Fruit fly (Drosophila melanogaster) whole organism, adult: ENCODE data around the gene CG6761.
A peak's percentile ranks its signal among the peaks of the same experiment; 100 is the strongest.

Experiments used
- CG14711 ChIP-seq: fragments of 200-800 bp; sonication (Bioruptor generic); optimal IDR thresholded peaks from 2 replicates; lab custom pipeline; 2018; ENCODE audit warnings: missing biosample characterization, mild to moderate bottlenecking, missing genetic modification characterization, moderate library complexity
- CG1620 ChIP-seq: fragments of 200-800 bp; sonication (Bioruptor generic); optimal IDR thresholded peaks from 2 replicates; lab custom pipeline; 2016; ENCODE audit warnings: missing biosample characterization, missing genetic modification characterization
- CG33017 ChIP-seq: fragments of 200-800 bp; sonication (Bioruptor generic); optimal IDR thresholded peaks from 2 replicates; lab custom pipeline; 2018; ENCODE audit warnings: missing biosample characterization, mild to moderate bottlenecking, missing genetic modification characterization, moderate library complexity
- CG5204 ChIP-seq: fragments of 200-800 bp; sonication (Bioruptor generic); optimal IDR thresholded peaks from 2 replicates; lab custom pipeline; 2016; ENCODE audit warnings: missing biosample characterization, missing genetic modification characterization
- Clk ChIP-seq: fragments of 200-800 bp; sonication (Bioruptor generic); optimal IDR thresholded peaks from 2 replicates; lab custom pipeline; 2017; ENCODE audit warnings: missing biosample characterization, missing genetic modification characterization
- Hr96 ChIP-seq: fragments of 200-800 bp; sonication (Bioruptor generic); optimal IDR thresholded peaks from 2 replicates; lab custom pipeline; 2016; ENCODE audit warnings: missing biosample characterization, missing genetic modification characterization
- cic ChIP-seq: fragments of 200-800 bp; sonication (Bioruptor generic); optimal IDR thresholded peaks from 2 replicates; lab custom pipeline; 2017; ENCODE audit warnings: missing biosample characterization, mild to moderate bottlenecking, missing genetic modification characterization, moderate library complexity
- kay ChIP-seq: fragments of 200-800 bp; sonication (Bioruptor generic); peaks from one replicate; lab custom pipeline; 2016; ENCODE audit warnings: missing biosample characterization, missing genetic modification characterization, borderline replicate concordance
- pad ChIP-seq: fragments of 200-800 bp; sonication (Bioruptor generic); optimal IDR thresholded peaks from 3 replicates; lab custom pipeline; 2017; ENCODE audit warnings: missing biosample characterization, missing genetic modification characterization, mild to moderate bottlenecking, moderate library complexity, missing genetic modification reagents
- toe ChIP-seq: fragments of 200-800 bp; sonication (Bioruptor generic); optimal IDR thresholded peaks from 2 replicates; lab custom pipeline; 2016; ENCODE audit warnings: missing biosample characterization, missing genetic modification characterization

- TF ChIP-seq Clk (GFP tag; lab: Kevin White, UChicago) (no peak), CG5204 (GFP tag; lab: Kevin White, UChicago) (no peak), kay (GFP tag; lab: Kevin White, UChicago) (no peak), cic (peak; percentile 44), CG14711 (tag; lab: Kevin White, UChicago) (no peak), CG33017 (no peak), pad (GFP tag; lab: Kevin White, UChicago) (no peak), Hr96 (GFP tag; lab: Kevin White, UChicago) (no peak), toe (GFP tag; lab: Kevin White, UChicago) (no peak), CG1620 (GFP tag; lab: Kevin White, UChicago) (no peak)
Observed at dm6 chr3L:9716595-9716994, 13.2 kb upstream of the CG6761 start.
